Fruit fly (Drosophila melanogaster): ENCODE results near the gene CG12105.
A peak's percentile ranks its signal among the peaks of the same experiment; 100 is the strongest.

The CG12105 gene

dm6 chr3L:1578391-1578948 is 37.1 kb downstream of the CG12105 start (continued):
- peak; percentile 27 for TF ChIP-seq slbo (GFP tag; IDR thresholded peaks at IDR 0.05)
- TF ChIP-seq bowl (GFP tag; IDR thresholded peaks at IDR 0.05) = no peak
- TF ChIP-seq corto (GFP tag; optimal IDR thresholded peaks at IDR 0.05) = no peak
- 0 out of 2 replicates have a peak, but pooled peaks have one; percentile 18 for TF ChIP-seq MBD-R2 (GFP tag; IDR thresholded peaks at IDR 0.05)
- no peak for TF ChIP-seq maf-S (GFP tag; optimal IDR thresholded peaks at IDR 0.05)
- TF ChIP-seq mirr (GFP tag; optimal IDR thresholded peaks at IDR 0.05) = no peak
- no peak for TF ChIP-seq CG10321 (GFP tag; IDR thresholded peaks at IDR 0.05)
- TF ChIP-seq tin (GFP tag; optimal IDR thresholded peaks at IDR 0.05) = no peak
- TF ChIP-seq Ets65A (GFP tag) = peak; percentile 96
- peak; percentile 22 for TF ChIP-seq CG12744 (GFP tag; optimal IDR thresholded peaks at IDR 0.05)
- TF ChIP-seq Atf6 (GFP tag; IDR thresholded peaks at IDR 0.05) = peak; percentile 61
- TF ChIP-seq CG14014 (GFP tag; IDR thresholded peaks at IDR 0.05) = peak; percentile 34; the same call in 1 of the 2 replicates
- no peak for TF ChIP-seq CG17912 (GFP tag; optimal IDR thresholded peaks at IDR 0.05)
- TF ChIP-seq CG3847 (GFP tag; IDR thresholded peaks at IDR 0.05) = no peak; the same call in 1 of the 2 replicates
- peak; percentile 54 for TF ChIP-seq CG1832 (GFP tag; optimal IDR thresholded peaks at IDR 0.05)
- TF ChIP-seq gem (tag; optimal IDR thresholded peaks at IDR 0.05) = peak; percentile 59
- no peak for TF ChIP-seq CG9876 (GFP tag; optimal IDR thresholded peaks at IDR 0.05)
- peak; percentile 47 for TF ChIP-seq Fer3 (tag; optimal IDR thresholded peaks at IDR 0.05)
- TF ChIP-seq az2 (GFP tag; optimal IDR thresholded peaks at IDR 0.05) = peak; percentile 22
- TF ChIP-seq so (GFP tag; IDR thresholded peaks at IDR 0.05) = 0 out of 3 replicates have a peak, but pooled peaks have one; percentile 6
- peak; percentile 59 for TF ChIP-seq dmrt99B (tag; optimal IDR thresholded peaks at IDR 0.05)
- TF ChIP-seq chinmo (GFP tag; IDR thresholded peaks at IDR 0.05; ENCODE audit: partially characterized antibody) = no peak
- peak; percentile 41; the same call in 1 of the 3 replicates for TF ChIP-seq tgo (GFP tag; IDR thresholded peaks at IDR 0.05)
- TF ChIP-seq CG1233 (GFP tag; optimal IDR thresholded peaks at IDR 0.05) = no peak
- peak; percentile 49 for TF ChIP-seq Fer1 (GFP tag; optimal IDR thresholded peaks at IDR 0.05)
- peak; percentile 47; the same call in 1 of the 2 replicates for TF ChIP-seq HLH3B (GFP tag; IDR thresholded peaks at IDR 0.05)
- TF ChIP-seq zen (tag; optimal IDR thresholded peaks at IDR 0.05) = no peak
- peak; percentile 50 for TF ChIP-seq lmd (GFP tag; IDR thresholded peaks at IDR 0.05)
- peak; percentile 80 for TF ChIP-seq grau (tag; optimal IDR thresholded peaks at IDR 0.05)
- no peak for TF ChIP-seq gce (GFP tag; IDR thresholded peaks at IDR 0.05)
- TF ChIP-seq Fer2 (tag; optimal IDR thresholded peaks at IDR 0.05) = no peak
- TF ChIP-seq z (GFP tag; IDR thresholded peaks at IDR 0.05) = no peak
- TF ChIP-seq CG9215 (GFP tag; IDR thresholded peaks at IDR 0.05) = no peak
- TF ChIP-seq GATAe (GFP tag; conservative IDR thresholded peaks at IDR 0.05) = no peak
- 0 out of 2 replicates have a peak, but pooled peaks have one; percentile 22 for TF ChIP-seq CG14441 (GFP tag; IDR thresholded peaks at IDR 0.05)
- peak; percentile 23 for TF ChIP-seq grn (GFP tag; optimal IDR thresholded peaks at IDR 0.05)
- TF ChIP-seq Mes4 (GFP tag; optimal IDR thresholded peaks at IDR 0.05) = no peak
- no peak for TF ChIP-seq Abd-B (GFP tag; optimal IDR thresholded peaks at IDR 0.05)
- TF ChIP-seq Aef1 (GFP tag; IDR thresholded peaks at IDR 0.05) = 0 out of 3 replicates have a peak, but pooled peaks have one; percentile 33
- peak; percentile 9 for TF ChIP-seq sd (tag; optimal IDR thresholded peaks at IDR 0.05)
- TF ChIP-seq chm (GFP tag; IDR thresholded peaks at IDR 0.05) = no peak
- TF ChIP-seq dm (GFP tag; optimal IDR thresholded peaks at IDR 0.05) = no peak
- no peak for TF ChIP-seq YL-1 (GFP tag; optimal IDR thresholded peaks at IDR 0.05)
- no peak for TF ChIP-seq CG9609 (GFP tag; optimal IDR thresholded peaks at IDR 0.05)
- TF ChIP-seq CG6689 (GFP tag; IDR thresholded peaks at IDR 0.05) = peak; percentile 45; the same call in 1 of the 2 replicates
- TF ChIP-seq CG8924 (tag; optimal IDR thresholded peaks at IDR 0.05) = peak; percentile 7
- no peak for TF ChIP-seq schlank (tag; optimal IDR thresholded peaks at IDR 0.05)
- peak; percentile 40; the same call in 1 of the 2 replicates for TF ChIP-seq vvl (GFP tag; IDR thresholded peaks at IDR 0.05)
- TF ChIP-seq CG12071 (GFP tag; optimal IDR thresholded peaks at IDR 0.05) = peak; percentile 14
- no peak for TF ChIP-seq peb (GFP tag; IDR thresholded peaks at IDR 0.05)
- peak; percentile 17 for TF ChIP-seq tap (tag; optimal IDR thresholded peaks at IDR 0.05)
